Worm (Caenorhabditis elegans) whole organism, L3 larva: ENCODE results near the gene Y61B8A.6.

ENCODE experiments used
- ceh-16 ChIP-seq: sonication (generic microtip); optimal IDR thresholded peaks from 2 replicates; lab custom pipeline; 2017; ENCODE audit warnings: missing biosample characterization, missing genetic modification characterization
- daf-12 ChIP-seq: fragments of 150-350 bp; optimal IDR thresholded peaks from 2 replicates; lab custom pipeline; 2014; ENCODE audit warnings: missing biosample characterization, missing genetic modification reagents, missing genetic modification characterization
- fos-1 ChIP-seq: fragments of 150-350 bp; optimal IDR thresholded peaks from 2 replicates; lab custom pipeline; 2014; ENCODE audit warnings: missing biosample characterization, missing genetic modification characterization
- lin-15B ChIP-seq: fragments of 150-350 bp; optimal IDR thresholded peaks from 2 replicates; lab custom pipeline; 2014; ENCODE audit warnings: missing biosample characterization, missing genetic modification characterization
- nhr-11 ChIP-seq: fragments of 150-350 bp; optimal IDR thresholded peaks from 2 replicates; lab custom pipeline; 2014; ENCODE audit warnings: missing biosample characterization, missing genetic modification characterization
- nhr-12 ChIP-seq: fragments of 150-350 bp; optimal IDR thresholded peaks from 2 replicates; lab custom pipeline; 2014; ENCODE audit warnings: missing biosample characterization, missing genetic modification characterization
- nhr-237 ChIP-seq: fragments of 150-350 bp; optimal IDR thresholded peaks from 2 replicates; lab custom pipeline; 2014; ENCODE audit warnings: missing biosample characterization, missing genetic modification characterization
- nhr-25 ChIP-seq: sonication (generic microtip); optimal IDR thresholded peaks from 2 replicates; lab custom pipeline; 2017; ENCODE audit warnings: missing biosample characterization, missing genetic modification characterization
- nhr-76 ChIP-seq: fragments of 150-350 bp; sonication (generic microtip); optimal IDR thresholded peaks from 5 replicates; lab custom pipeline; 2014; ENCODE audit warnings: missing biosample characterization, missing genetic modification characterization
- nhr-77 ChIP-seq: fragments of 150-350 bp; optimal IDR thresholded peaks from 2 replicates; lab custom pipeline; 2014; ENCODE audit warnings: missing biosample characterization, missing genetic modification characterization
- pha-4 ChIP-seq: fragments of 150-350 bp; optimal IDR thresholded peaks from 2 replicates; lab custom pipeline; 2014; ENCODE audit warnings: missing biosample characterization, missing genetic modification reagents, missing genetic modification characterization
- ztf-11 ChIP-seq: fragments of 150-350 bp; optimal IDR thresholded peaks from 2 replicates; lab custom pipeline; 2014; ENCODE audit warnings: missing biosample characterization, missing genetic modification characterization

DNA sequence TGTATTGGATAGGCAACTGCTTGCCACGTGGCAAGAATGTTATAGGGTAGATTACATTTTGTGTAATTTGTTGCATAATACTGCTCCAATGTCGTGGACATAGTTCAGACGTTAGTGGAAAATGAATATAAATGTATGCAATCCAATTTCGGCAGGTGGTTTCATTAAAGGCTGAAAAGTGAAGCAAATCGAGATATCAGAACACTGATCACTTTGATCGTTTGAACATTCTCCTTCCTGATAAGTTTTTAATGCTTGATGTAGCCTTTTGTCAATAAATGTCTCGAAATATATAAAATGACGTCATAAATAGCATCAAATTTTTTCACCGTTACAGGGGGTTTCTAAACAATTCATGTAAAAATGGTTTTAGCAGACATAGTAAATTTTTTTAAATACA, 31.4 kb upstream of the Y61B8A.6 start, which contains the start of gene srh-109:
- TF ChIP-seq lin-15B (tag; lab: Kevin White, UChicago) = no peak
- TF ChIP-seq nhr-11 (tag; lab: Kevin White, UChicago) = no peak
- no peak for TF ChIP-seq fos-1 (tag; lab: Kevin White, UChicago)
- TF ChIP-seq nhr-76 (tag; lab: Kevin White, UChicago) = no peak
- TF ChIP-seq nhr-237 (tag; lab: Kevin White, UChicago) = no peak
- TF ChIP-seq nhr-12 (tag; lab: Kevin White, UChicago) = no peak
- TF ChIP-seq ceh-16 = no peak
- TF ChIP-seq ztf-11 (tag; lab: Kevin White, UChicago) = no peak
- TF ChIP-seq daf-12 (tag; lab: Kevin White, UChicago) = no peak
- TF ChIP-seq pha-4 (tag; lab: Kevin White, UChicago) = no peak
- no peak for TF ChIP-seq nhr-25 (tag; lab: Kevin White, UChicago)
- no peak for TF ChIP-seq nhr-77 (tag; lab: Kevin White, UChicago)
